Worm (Caenorhabditis elegans) whole organism, L4 larva: ENCODE data around the gene str-246.
A peak's percentile ranks its signal among the peaks of the same experiment; 100 is the strongest.

Experiments
- F44E2.7 ChIP-seq: fragments of 200-800 bp; sonication (Bioruptor generic); IDR thresholded peaks from 2 replicates; pipeline ENCODE4 v2.1.2; 2022; ENCODE audit warnings: missing genetic modification characterization, missing compliant biosample characterization
- F49E8.2 ChIP-seq: sonication (generic microtip); optimal IDR thresholded peaks from 2 replicates; lab custom pipeline; 2016; ENCODE audit warnings: missing compliant biosample characterization, mild to moderate bottlenecking, missing genetic modification characterization, borderline replicate concordance
- R02D3.7 ChIP-seq: fragments of 150-350 bp; sonication (generic microtip); optimal IDR thresholded peaks from 3 replicates; lab custom pipeline; 2014; ENCODE audit warnings: missing biosample characterization, missing genetic modification characterization
- T26A8.4 ChIP-seq: fragments of 200-800 bp; sonication (Bioruptor generic); IDR thresholded peaks from 2 replicates; pipeline ENCODE4 v1.3.6; 2022; ENCODE audit warnings: missing genetic modification characterization, missing compliant biosample characterization
- Y48G9A.11 ChIP-seq: fragments of 200-800 bp; sonication (Bioruptor generic); IDR thresholded peaks from 2 replicates; pipeline ENCODE4 v1.3.6; 2022; ENCODE audit warnings: missing genetic modification reagents, missing genetic modification characterization, missing compliant biosample characterization
- Y5F2A.4 ChIP-seq: fragments of 200-800 bp; sonication (Bioruptor generic); optimal IDR thresholded peaks from 2 replicates; lab custom pipeline; 2018; ENCODE audit warnings: mild to moderate bottlenecking, missing genetic modification characterization, missing compliant biosample characterization
- ZK337.2 ChIP-seq: fragments of 200-800 bp; sonication (Bioruptor generic); IDR thresholded peaks from 2 replicates; pipeline ENCODE4 v1.3.6; 2022; ENCODE audit warnings: missing genetic modification reagents, missing genetic modification characterization, missing compliant biosample characterization
- aha-1 ChIP-seq: fragments of 150-350 bp; peaks from one replicate; lab custom pipeline; 2014; ENCODE audit warnings: missing biosample characterization, missing genetic modification characterization
- ceh-20 ChIP-seq: fragments of 200-800 bp; sonication (Bioruptor generic); IDR thresholded peaks from 2 replicates; pipeline ENCODE4 v1.3.6; 2022; ENCODE audit warnings: missing genetic modification reagents, missing genetic modification characterization, missing compliant biosample characterization
- ceh-28 ChIP-seq: fragments of 150-350 bp; optimal IDR thresholded peaks from 2 replicates; lab custom pipeline; 2014; ENCODE audit warnings: missing biosample characterization, missing genetic modification reagents, missing genetic modification characterization
- ceh-62 ChIP-seq: sonication (generic microtip); optimal IDR thresholded peaks from 2 replicates; lab custom pipeline; 2017; ENCODE audit warnings: missing biosample characterization, missing genetic modification characterization
- daf-12 ChIP-seq: fragments of 150-350 bp; optimal IDR thresholded peaks from 2 replicates; lab custom pipeline; 2014; ENCODE audit warnings: missing biosample characterization, missing genetic modification reagents, missing genetic modification characterization
- daf-19 ChIP-seq: fragments of 200-800 bp; sonication (Bioruptor generic); conservative IDR thresholded peaks from 2 replicates; pipeline ENCODE4 v1.3.6; 2022; ENCODE audit warnings: missing genetic modification characterization, missing compliant biosample characterization
- dmd-6 ChIP-seq: fragments of 200-800 bp; sonication (Bioruptor generic); IDR thresholded peaks from 2 replicates; pipeline ENCODE4 v1.3.6; 2022; ENCODE audit warnings: missing genetic modification reagents, missing genetic modification characterization, missing compliant biosample characterization
- duxl-1 ChIP-seq: sonication (generic microtip); optimal IDR thresholded peaks from 2 replicates; lab custom pipeline; 2016; ENCODE audit warnings: mild to moderate bottlenecking, missing genetic modification characterization, moderate library complexity, missing compliant biosample characterization; ENCODE audit not compliant: poor library complexity
- fos-1 ChIP-seq: fragments of 150-350 bp; optimal IDR thresholded peaks from 2 replicates; lab custom pipeline; 2014; ENCODE audit warnings: missing biosample characterization, missing genetic modification characterization
- hif-1 ChIP-seq, 2 experiments: sonication (generic microtip); optimal IDR thresholded peaks; 2 replicates each; lab custom pipeline; 2016 to 2017; ENCODE audit warnings: missing compliant biosample characterization in 2 of 2, missing genetic modification characterization in 2 of 2, missing genetic modification reagents in 2 of 2, missing genotype in 2 of 2, mild to moderate bottlenecking in 1 of 2
- lin-1 ChIP-seq: fragments of 200-800 bp; sonication (Bioruptor generic); IDR thresholded peaks from 2 replicates; pipeline ENCODE4 v1.3.6; 2022; ENCODE audit warnings: missing genetic modification reagents, missing genetic modification characterization, missing compliant biosample characterization
- lin-15B ChIP-seq: fragments of 150-350 bp; sonication (generic microtip); optimal IDR thresholded peaks from 3 replicates; lab custom pipeline; 2014; ENCODE audit warnings: missing biosample characterization, missing genetic modification characterization
- lin-38 ChIP-seq: fragments of 200-800 bp; sonication (Bioruptor generic); IDR thresholded peaks from 2 replicates; pipeline ENCODE4 v1.3.6; 2022; ENCODE audit warnings: missing genetic modification reagents, missing genetic modification characterization, missing compliant biosample characterization
- mdt-29 ChIP-seq: fragments of 200-800 bp; sonication (Bioruptor generic); IDR thresholded peaks from 2 replicates; pipeline ENCODE4 v1.3.6; 2022; ENCODE audit warnings: missing genetic modification reagents, missing genetic modification characterization, missing compliant biosample characterization
- mep-1 ChIP-seq: fragments of 150-350 bp; sonication (generic microtip); optimal IDR thresholded peaks from 3 replicates; lab custom pipeline; 2014; ENCODE audit warnings: missing biosample characterization, missing genetic modification characterization
- mxl-3 ChIP-seq: fragments of 200-800 bp; sonication (Bioruptor generic); optimal IDR thresholded peaks from 2 replicates; lab custom pipeline; 2018; ENCODE audit warnings: mild to moderate bottlenecking, missing genetic modification characterization, missing compliant biosample characterization
- nhr-102 ChIP-seq: sonication (generic microtip); optimal IDR thresholded peaks from 2 replicates; lab custom pipeline; 2016; ENCODE audit warnings: mild to moderate bottlenecking, missing genetic modification characterization, moderate library complexity, missing compliant biosample characterization
- nhr-28 ChIP-seq: fragments of 150-350 bp; optimal IDR thresholded peaks from 2 replicates; lab custom pipeline; 2014; ENCODE audit warnings: missing biosample characterization, missing genetic modification characterization
- nhr-42 ChIP-seq: fragments of 200-800 bp; sonication (Bioruptor generic); IDR thresholded peaks from 2 replicates; pipeline ENCODE4 v1.3.6; 2022; ENCODE audit warnings: missing genetic modification characterization, missing compliant biosample characterization
- nhr-48 ChIP-seq: sonication (generic microtip); optimal IDR thresholded peaks from 2 replicates; lab custom pipeline; 2016; ENCODE audit warnings: mild to moderate bottlenecking, missing genetic modification characterization, missing compliant biosample characterization
- pha-4 ChIP-seq, 2 experiments: fragments of 150-350 bp in 1 of 2; fragments of 200-800 bp in 1 of 2; sonication (Bioruptor generic) in 1 of 2; IDR thresholded peaks in 1 of 2; optimal IDR thresholded peaks in 1 of 2; 2 replicates each; pipeline versions ENCODE4 v1.3.6 to Lab custom; 2014 to 2022; ENCODE audit warnings: missing genetic modification characterization in 2 of 2, missing genetic modification reagents in 2 of 2, missing biosample characterization in 1 of 2, missing compliant biosample characterization in 1 of 2
- php-3 ChIP-seq: fragments of 200-800 bp; sonication (Bioruptor generic); IDR thresholded peaks from 2 replicates; pipeline ENCODE4 v1.3.6; 2022; ENCODE audit warnings: missing genetic modification reagents, missing genetic modification characterization, missing compliant biosample characterization
- pqm-1 ChIP-seq: sonication (generic microtip); optimal IDR thresholded peaks from 2 replicates; lab custom pipeline; 2017; ENCODE audit warnings: missing biosample characterization, missing genetic modification characterization
- saeg-2 ChIP-seq: fragments of 200-800 bp; sonication (Bioruptor generic); IDR thresholded peaks from 2 replicates; pipeline ENCODE4 v1.3.6; 2022; ENCODE audit warnings: missing genetic modification reagents, missing genetic modification characterization, missing compliant biosample characterization
- set-16 ChIP-seq: fragments of 200-800 bp; sonication (Bioruptor generic); IDR thresholded peaks from 2 replicates; pipeline ENCODE4 v1.3.6; 2022; ENCODE audit warnings: missing genetic modification reagents, missing genetic modification characterization, missing compliant biosample characterization
- spr-3 ChIP-seq: fragments of 200-800 bp; sonication (Bioruptor generic); optimal IDR thresholded peaks from 2 replicates; lab custom pipeline; 2018; ENCODE audit warnings: mild to moderate bottlenecking, missing genetic modification characterization, missing compliant biosample characterization
- tag-97 ChIP-seq: fragments of 200-800 bp; sonication (Bioruptor generic); IDR thresholded peaks from 2 replicates; pipeline ENCODE4 v1.3.6; 2022; ENCODE audit warnings: missing genetic modification characterization, missing compliant biosample characterization
- tra-1 ChIP-seq: fragments of 200-800 bp; sonication (Bioruptor generic); IDR thresholded peaks from 2 replicates; pipeline ENCODE4 v1.3.6; 2022; ENCODE audit warnings: missing genetic modification reagents, missing genetic modification characterization, missing compliant biosample characterization
- unc-39 ChIP-seq: sonication (generic microtip); optimal IDR thresholded peaks from 2 replicates; lab custom pipeline; 2017; ENCODE audit warnings: missing biosample characterization, missing genetic modification characterization
- unc-62 ChIP-seq, 3 experiments: fragments of 150-350 bp in 1 of 3; sonication (generic microtip); optimal IDR thresholded peaks in 2 of 3; peaks in 1 of 3; 1 replicate in 1 of 3; 2 replicates in 2 of 3; lab custom pipeline; 2014 to 2017; ENCODE audit warnings: missing biosample characterization in 3 of 3, missing genetic modification characterization in 3 of 3, missing genetic modification reagents in 3 of 3, missing genotype in 1 of 3
- zag-1 ChIP-seq: fragments of 150-350 bp; optimal IDR thresholded peaks from 2 replicates; lab custom pipeline; 2014; ENCODE audit warnings: missing biosample characterization, missing genetic modification characterization
- zfp-2 ChIP-seq: sonication (generic microtip); optimal IDR thresholded peaks from 2 replicates; lab custom pipeline; 2016; ENCODE audit warnings: mild to moderate bottlenecking, missing genetic modification characterization, missing compliant biosample characterization
- zip-2 ChIP-seq: fragments of 150-350 bp; optimal IDR thresholded peaks from 2 replicates; lab custom pipeline; 2014; ENCODE audit warnings: missing biosample characterization, missing genetic modification characterization
- ztf-11 ChIP-seq: fragments of 150-350 bp; optimal IDR thresholded peaks from 2 replicates; lab custom pipeline; 2014; ENCODE audit warnings: missing biosample characterization, missing genetic modification characterization

str-246 gene

DNA sequence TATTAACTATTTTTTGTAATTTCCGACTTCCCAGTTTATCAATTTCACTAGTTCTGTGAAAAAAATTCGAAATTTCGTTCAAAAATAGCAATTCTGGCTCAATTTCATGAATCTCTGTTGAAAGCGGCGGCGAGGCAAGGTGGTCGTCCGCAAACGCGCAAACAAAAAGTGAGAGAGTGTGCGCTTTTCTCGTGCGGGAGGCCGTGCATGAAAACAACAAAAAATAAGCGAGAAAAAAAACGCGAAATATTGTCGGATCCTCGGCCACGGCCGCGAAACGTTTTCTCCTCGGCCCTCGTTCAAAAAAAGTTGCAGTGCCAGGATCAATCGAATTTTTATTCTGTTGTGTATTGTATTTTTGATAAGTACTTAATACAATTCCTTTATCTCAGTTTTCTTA is 35.2 kb downstream of the str-246 start (continued):
- peak; percentile 52 for TF ChIP-seq nhr-102
- TF ChIP-seq mep-1 (tag; lab: Kevin White, UChicago), result peak; percentile 24
- peak; percentile 89 for TF ChIP-seq lin-38
- 0 out of 2 replicates have a peak, but pooled peaks have one; percentile 10 for TF ChIP-seq php-3 (GFP tag; lab: Robert Waterston, UW)
- 0 out of 2 replicates have a peak, but pooled peaks have one; percentile 33 for TF ChIP-seq T26A8.4 (GFP tag; lab: Robert Waterston, UW)
- no peak for TF ChIP-seq zip-2 (tag; lab: Kevin White, UChicago)
- no peak for TF ChIP-seq zag-1
- TF ChIP-seq pha-4 (GFP tag; IDR thresholded peaks at IDR 0.05; lab: Robert Waterston, UW), result peak; percentile 62
- no peak for TF ChIP-seq pha-4 (tag; optimal IDR thresholded peaks at IDR 0.05; lab: Kevin White, UChicago)
- peak; percentile 59; the same call in 1 of the 2 replicates for TF ChIP-seq ceh-20 (GFP tag; lab: Robert Waterston, UW)
- TF ChIP-seq lin-1 (GFP tag; lab: Robert Waterston, UW), result no peak
- TF ChIP-seq daf-19 (GFP tag; lab: Robert Waterston, UW), result no peak
- TF ChIP-seq lin-15B (tag; lab: Kevin White, UChicago), result no peak
- no peak for TF ChIP-seq tag-97 (GFP tag; lab: Robert Waterston, UW)
- no peak for TF ChIP-seq fos-1
- peak; percentile 23; the same call in 1 of the 2 replicates for TF ChIP-seq set-16 (GFP tag; lab: Robert Waterston, UW)
- TF ChIP-seq ztf-11, result no peak
- no peak for TF ChIP-seq spr-3 (GFP tag; lab: Kevin White, UChicago)
- TF ChIP-seq ceh-62, result no peak
- TF ChIP-seq mxl-3 (GFP tag; lab: Kevin White, UChicago), result peak; percentile 82
- no peak for TF ChIP-seq pqm-1 (tag; lab: Kevin White, UChicago)
- TF ChIP-seq daf-12, result no peak
- peak; percentile 56; the same call in 1 of the 2 replicates for TF ChIP-seq nhr-42 (GFP tag; lab: Robert Waterston, UW)
- peak; percentile 63 for TF ChIP-seq dmd-6 (GFP tag; lab: Robert Waterston, UW)
- TF ChIP-seq hif-1 (tag; optimal IDR thresholded peaks at IDR 0.05; lab: Kevin White, UChicago), result peak in 1 of 2 experiments; percentile 67
- no peak for TF ChIP-seq unc-62 (GFP tag; optimal IDR thresholded peaks at IDR 0.05 in 1 of 2; lab: Kevin White, UChicago)
- TF ChIP-seq unc-62 (tag; optimal IDR thresholded peaks at IDR 0.05; lab: Kevin White, UChicago), result no peak
- TF ChIP-seq unc-39 (tag; lab: Kevin White, UChicago), result no peak
- no peak for TF ChIP-seq duxl-1

DNA sequence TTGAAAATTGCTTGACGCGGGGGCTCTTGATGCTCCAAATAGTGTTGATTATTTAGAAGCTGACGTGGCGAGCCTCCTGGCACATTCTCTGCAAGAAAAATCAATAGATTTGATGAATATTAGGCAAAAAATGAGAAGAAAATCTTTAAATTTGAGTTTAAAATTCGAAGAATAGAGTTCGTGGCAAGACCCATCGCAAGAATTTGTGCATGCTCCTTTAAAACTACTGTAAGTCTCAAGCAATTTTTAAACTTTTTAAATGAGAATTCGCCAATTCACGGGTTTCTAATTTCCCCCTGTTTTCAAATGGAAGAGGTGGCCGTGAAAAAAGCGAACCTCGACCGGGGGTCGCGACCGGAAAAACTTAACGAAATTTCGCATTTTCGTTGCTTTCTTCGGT is 36.3 kb downstream of the str-246 start:
- TF ChIP-seq saeg-2 (no peak), lin-15B (tag; lab: Kevin White, UChicago) (no peak), tra-1 (no peak), F49E8.2 (tag; lab: Kevin White, UChicago) (no peak), ceh-28 (tag; lab: Kevin White, UChicago) (no peak), Y5F2A.4 (GFP tag; lab: Kevin White, UChicago) (no peak), dmd-6 (GFP tag; lab: Robert Waterston, UW) (no peak), Y48G9A.11 (GFP tag; lab: Robert Waterston, UW) (no peak), F44E2.7 (GFP tag; lab: Robert Waterston, UW) (no peak), fos-1 (no peak), mdt-29 (no peak), ZK337.2 (no peak), unc-62 (GFP tag; optimal IDR thresholded peaks at IDR 0.05 in 1 of 2; lab: Kevin White, UChicago) (no peak), unc-62 (tag; optimal IDR thresholded peaks at IDR 0.05; lab: Kevin White, UChicago) (no peak), nhr-28 (tag; lab: Kevin White, UChicago) (no peak), R02D3.7 (no peak)

DNA sequence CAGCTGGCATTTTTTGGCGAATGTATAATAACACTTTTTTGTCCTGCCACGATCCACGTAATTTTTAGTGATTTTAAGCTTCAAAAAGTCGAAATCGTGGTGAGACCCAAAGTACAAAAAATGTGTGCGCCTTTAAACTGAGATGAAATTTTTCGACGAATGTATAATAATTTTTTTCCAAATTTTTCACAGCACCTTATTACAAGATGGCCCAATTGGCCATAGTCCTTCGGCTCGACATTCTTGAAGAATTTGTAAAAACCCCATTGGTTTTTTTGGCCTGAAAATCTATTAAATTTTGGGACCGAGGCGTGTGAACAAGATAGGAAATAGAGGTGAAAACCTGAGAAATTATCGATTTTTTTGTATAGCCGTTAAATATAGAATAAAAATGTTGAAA is 38.5 kb downstream of the str-246 start:
- TF ChIP-seq zfp-2 (tag; lab: Kevin White, UChicago) (no peak), aha-1 (tag; lab: Kevin White, UChicago) (peak; percentile 51), nhr-48 (tag; lab: Kevin White, UChicago) (no peak)
- TF ChIP-seq, all 104 proteins: peak for 1
